Worm (Caenorhabditis elegans) whole organism, L2 larva: ENCODE measurements around the gene col-185.

ENCODE experiments used
- C34F6.9 ChIP-seq: fragments of 150-350 bp; optimal IDR thresholded peaks from 2 replicates; lab custom pipeline; 2014; ENCODE audit warnings: missing biosample characterization, missing genetic modification characterization
- F13H6.1 ChIP-seq: sonication (generic microtip); optimal IDR thresholded peaks from 2 replicates; lab custom pipeline; 2016; ENCODE audit warnings: missing genetic modification characterization, missing compliant biosample characterization
- R02D3.7 ChIP-seq: fragments of 150-350 bp; optimal IDR thresholded peaks from 2 replicates; lab custom pipeline; 2014; ENCODE audit warnings: missing biosample characterization, missing genetic modification characterization
- Y55F3AM.14 ChIP-seq: fragments of 200-800 bp; sonication (Bioruptor generic); optimal IDR thresholded peaks from 2 replicates; lab custom pipeline; 2018; ENCODE audit warnings: mild to moderate bottlenecking, missing genetic modification characterization, missing compliant biosample characterization
- ZK546.5 ChIP-seq: sonication (generic microtip); optimal IDR thresholded peaks from 2 replicates; lab custom pipeline; 2017; ENCODE audit warnings: missing biosample characterization, missing genetic modification characterization
- alr-1 ChIP-seq: fragments of 150-350 bp; optimal IDR thresholded peaks from 2 replicates; lab custom pipeline; 2014; ENCODE audit warnings: missing biosample characterization, missing genetic modification characterization
- ama-1 ChIP-seq: fragments of 150-350 bp; optimal IDR thresholded peaks from 2 replicates; lab custom pipeline; 2018; ENCODE audit warnings: inconsistent platforms
- blmp-1 ChIP-seq: sonication (generic microtip); optimal IDR thresholded peaks from 2 replicates; lab custom pipeline; 2017; ENCODE audit warnings: missing genetic modification characterization, mild to moderate bottlenecking, missing compliant biosample characterization, antibody characterized with exemption, moderate library complexity; ENCODE audit not compliant: insufficient read depth
- ceh-16 ChIP-seq: fragments of 150-350 bp; optimal IDR thresholded peaks from 2 replicates; lab custom pipeline; 2014; ENCODE audit warnings: missing biosample characterization, missing genetic modification characterization
- ceh-82 ChIP-seq: fragments of 150-350 bp; optimal IDR thresholded peaks from 2 replicates; lab custom pipeline; 2014; ENCODE audit warnings: missing biosample characterization, missing genetic modification characterization
- crh-2 ChIP-seq: sonication (generic microtip); optimal IDR thresholded peaks from 2 replicates; lab custom pipeline; 2017; ENCODE audit warnings: missing biosample characterization, missing genetic modification characterization
- egl-27 ChIP-seq: sonication (generic microtip); optimal IDR thresholded peaks from 3 replicates; lab custom pipeline; 2017; ENCODE audit warnings: missing biosample characterization, missing genetic modification reagents, missing genetic modification characterization
- elt-1 ChIP-seq: fragments of 150-350 bp; optimal IDR thresholded peaks from 2 replicates; lab custom pipeline; 2014; ENCODE audit warnings: missing biosample characterization, missing genetic modification characterization
- elt-3 ChIP-seq: sonication (generic microtip); optimal IDR thresholded peaks from 2 replicates; lab custom pipeline; 2017; ENCODE audit warnings: missing biosample characterization, missing genetic modification characterization
- fos-1 ChIP-seq: fragments of 150-350 bp; optimal IDR thresholded peaks from 2 replicates; lab custom pipeline; 2014; ENCODE audit warnings: missing biosample characterization, missing genetic modification characterization
- gmeb-1 ChIP-seq: fragments of 150-350 bp; optimal IDR thresholded peaks from 2 replicates; lab custom pipeline; 2014; ENCODE audit warnings: missing biosample characterization, missing genetic modification characterization
- mdl-1 ChIP-seq, 2 experiments: fragments of 150-350 bp in 1 of 2; sonication (generic microtip) in 1 of 2; optimal IDR thresholded peaks; 2 replicates each; lab custom pipeline; 2017; ENCODE audit warnings: missing biosample characterization in 2 of 2, missing genetic modification characterization in 2 of 2
- nhr-10 ChIP-seq: sonication (generic microtip); optimal IDR thresholded peaks from 2 replicates; lab custom pipeline; 2017; ENCODE audit warnings: missing biosample characterization, missing genetic modification characterization
- nhr-11 ChIP-seq: fragments of 150-350 bp; optimal IDR thresholded peaks from 2 replicates; lab custom pipeline; 2014; ENCODE audit warnings: missing biosample characterization, missing genetic modification characterization
- nhr-129 ChIP-seq: fragments of 150-350 bp; optimal IDR thresholded peaks from 2 replicates; lab custom pipeline; 2014; ENCODE audit warnings: missing biosample characterization, missing genetic modification characterization
- nhr-21 ChIP-seq: fragments of 150-350 bp; optimal IDR thresholded peaks from 2 replicates; lab custom pipeline; 2014; ENCODE audit warnings: missing biosample characterization, missing genetic modification characterization
- nhr-23 ChIP-seq: fragments of 150-350 bp; optimal IDR thresholded peaks from 2 replicates; lab custom pipeline; 2014; ENCODE audit warnings: missing biosample characterization, missing genetic modification reagents, missing genetic modification characterization
- nhr-237 ChIP-seq: fragments of 150-350 bp; optimal IDR thresholded peaks from 2 replicates; lab custom pipeline; 2014; ENCODE audit warnings: missing biosample characterization, missing genetic modification characterization
- nhr-25 ChIP-seq: fragments of 150-350 bp; sonication (generic microtip); optimal IDR thresholded peaks from 3 replicates; lab custom pipeline; 2014; ENCODE audit warnings: missing biosample characterization, missing genetic modification characterization
- nhr-6 ChIP-seq: fragments of 150-350 bp; optimal IDR thresholded peaks from 2 replicates; lab custom pipeline; 2014; ENCODE audit warnings: missing biosample characterization, missing genetic modification characterization
- nhr-77 ChIP-seq: fragments of 150-350 bp; optimal IDR thresholded peaks from 2 replicates; lab custom pipeline; 2014; ENCODE audit warnings: missing biosample characterization, missing genetic modification characterization
- peb-1 ChIP-seq: fragments of 150-350 bp; optimal IDR thresholded peaks from 2 replicates; lab custom pipeline; 2014; ENCODE audit warnings: missing biosample characterization, missing genetic modification characterization
- sem-4 ChIP-seq: fragments of 150-350 bp; optimal IDR thresholded peaks from 2 replicates; lab custom pipeline; 2014; ENCODE audit warnings: missing biosample characterization, missing genetic modification reagents, missing genetic modification characterization
- skn-1 ChIP-seq: sonication (generic microtip); optimal IDR thresholded peaks from 2 replicates; lab custom pipeline; 2017; ENCODE audit warnings: missing biosample characterization, missing genetic modification characterization
- sma-3 ChIP-seq: sonication (generic microtip); optimal IDR thresholded peaks from 2 replicates; lab custom pipeline; 2016; ENCODE audit warnings: missing genetic modification reagents, missing genetic modification characterization, missing compliant biosample characterization
- sma-9 ChIP-seq, 2 experiments: fragments of 150-350 bp in 1 of 2; sonication (generic microtip) in 1 of 2; optimal IDR thresholded peaks; 2 replicates each; lab custom pipeline; 2014 to 2016; ENCODE audit warnings: missing genetic modification characterization in 2 of 2, mild to moderate bottlenecking in 1 of 2, missing biosample characterization in 1 of 2, missing compliant biosample characterization in 1 of 2, missing genetic modification reagents in 1 of 2, moderate library complexity in 1 of 2
- snpc-4 ChIP-seq: fragments of 150-350 bp; optimal IDR thresholded peaks from 2 replicates; lab custom pipeline; 2014; ENCODE audit warnings: missing biosample characterization, missing genetic modification characterization
- unc-39 ChIP-seq: fragments of 150-350 bp; optimal IDR thresholded peaks from 2 replicates; lab custom pipeline; 2014; ENCODE audit warnings: missing biosample characterization, missing genetic modification characterization
- unc-55 ChIP-seq: fragments of 150-350 bp; sonication (generic microtip); optimal IDR thresholded peaks from 3 replicates; lab custom pipeline; 2014; ENCODE audit warnings: missing biosample characterization, missing genetic modification reagents, missing genetic modification characterization
- zag-1 ChIP-seq: fragments of 150-350 bp; optimal IDR thresholded peaks from 2 replicates; lab custom pipeline; 2014; ENCODE audit warnings: missing biosample characterization, missing genetic modification characterization
- ztf-1 ChIP-seq: fragments of 200-800 bp; sonication (Bioruptor generic); conservative IDR thresholded peaks from 2 replicates; pipeline ENCODE4 v1.3.6; 2022; ENCODE audit warnings: missing genetic modification characterization, missing compliant biosample characterization
- ztf-4 ChIP-seq: fragments of 150-350 bp; optimal IDR thresholded peaks from 2 replicates; lab custom pipeline; 2014; ENCODE audit warnings: missing biosample characterization, missing genetic modification characterization

The col-185 gene

ce11 chrX:13510234-13510837 is 561 bp downstream of the col-185 start:
- no peak for TF ChIP-seq unc-55 (GFP tag; lab: Kevin White, UChicago)
- TF ChIP-seq skn-1 = no peak
- TF ChIP-seq Y55F3AM.14 (GFP tag; lab: Kevin White, UChicago) = no peak
- no peak for TF ChIP-seq zag-1 (tag; lab: Kevin White, UChicago)
- TF ChIP-seq nhr-10 (tag; lab: Kevin White, UChicago) = no peak
- TF ChIP-seq alr-1 = no peak
- TF ChIP-seq nhr-129 (tag; lab: Kevin White, UChicago) = no peak
- TF ChIP-seq snpc-4 (tag; lab: Kevin White, UChicago) = no peak
- no peak for TF ChIP-seq C34F6.9 (tag; lab: Kevin White, UChicago)

- TF ChIP-seq nhr-77 (tag; lab: Kevin White, UChicago) = no peak
- TF ChIP-seq Y55F3AM.14 (GFP tag; lab: Kevin White, UChicago) = no peak
- no peak for TF ChIP-seq F13H6.1
- TF ChIP-seq gmeb-1 (tag; lab: Kevin White, UChicago) = no peak
- TF ChIP-seq peb-1 (tag; lab: Kevin White, UChicago) = no peak
- TF ChIP-seq snpc-4 (tag; lab: Kevin White, UChicago) = no peak
- no peak for TF ChIP-seq mdl-1 (tag; optimal IDR thresholded peaks at IDR 0.05; lab: Kevin White, UChicago)
- TF ChIP-seq fos-1 = no peak
- TF ChIP-seq alr-1 = no peak
These were observed 3.7 kb downstream of the col-185 start, which contains the start of gene H06A10.1 for ce11 chrX:13507233-13507632. Gene H06A10.1, plus strand, starts transcription at chrX:13507533.

- TF ChIP-seq snpc-4 (tag; lab: Kevin White, UChicago) (peak; percentile 43), sma-9 (GFP tag; optimal IDR thresholded peaks at IDR 0.05; lab: Kevin White, UChicago) (peak; percentile 5), sma-9 (tag; optimal IDR thresholded peaks at IDR 0.05; lab: Kevin White, UChicago) (no peak), crh-2 (tag; lab: Kevin White, UChicago) (no peak)
These were observed 4.4 kb downstream of the col-185 start for ce11 chrX:13506493-13506892.

- TF ChIP-seq elt-3 (tag; lab: Kevin White, UChicago) = no peak
- no peak for TF ChIP-seq snpc-4 (tag; lab: Kevin White, UChicago)
- no peak for TF ChIP-seq blmp-1 (tag; lab: Kevin White, UChicago)
- no peak for TF ChIP-seq nhr-237 (tag; lab: Kevin White, UChicago)
- TF ChIP-seq nhr-129 (tag; lab: Kevin White, UChicago) = peak; percentile 21
These were observed 4.9 kb downstream of the col-185 start for ce11 chrX:13506043-13506442.

DNA sequence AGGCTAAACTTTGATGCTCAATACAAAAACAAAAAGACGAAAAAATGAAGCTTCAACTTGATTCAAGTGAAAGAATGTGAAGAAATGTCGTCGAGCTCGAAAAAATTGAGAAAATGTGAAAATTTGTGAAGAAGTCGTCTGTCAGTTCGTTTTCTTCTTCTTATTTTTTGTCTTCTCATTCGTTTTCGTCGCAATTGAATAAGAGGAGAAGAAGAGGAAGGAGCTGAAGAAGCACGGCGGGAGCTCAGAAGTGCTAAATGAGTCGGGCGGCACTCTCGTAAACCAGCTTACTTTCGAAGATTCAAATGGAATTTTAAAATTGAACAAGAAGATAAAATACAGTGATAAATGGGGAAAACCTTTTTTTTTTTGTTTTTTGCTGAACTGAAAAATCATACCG is 5.7 kb downstream of the col-185 start:
- no peak for TF ChIP-seq alr-1
- TF ChIP-seq nhr-23 (tag; lab: Kevin White, UChicago) = no peak
- no peak for TF ChIP-seq gmeb-1 (tag; lab: Kevin White, UChicago)
- TF ChIP-seq ZK546.5 = no peak
- no peak for TF ChIP-seq elt-3 (tag; lab: Kevin White, UChicago)
- TF ChIP-seq nhr-6 (tag; lab: Kevin White, UChicago) = no peak
- no peak for TF ChIP-seq sem-4 (tag; lab: Kevin White, UChicago)
- TF ChIP-seq ceh-16 (tag; lab: Kevin White, UChicago) = no peak
- no peak for TF ChIP-seq nhr-11 (tag; lab: Kevin White, UChicago)
- no peak for TF ChIP-seq ceh-82 (tag; lab: Kevin White, UChicago)
- no peak for TF ChIP-seq sma-3 (GFP tag; lab: Kevin White, UChicago)
- no peak for TF ChIP-seq elt-1 (tag; lab: Kevin White, UChicago)
- no peak for TF ChIP-seq egl-27
- TF ChIP-seq nhr-21 (tag; lab: Kevin White, UChicago) = no peak
- TF ChIP-seq R02D3.7 = no peak
- TF ChIP-seq ama-1 = no peak

- TF ChIP-seq Y55F3AM.14 (GFP tag; lab: Kevin White, UChicago) = no peak
- TF ChIP-seq ztf-1 = no peak
- no peak for TF ChIP-seq unc-55 (GFP tag; lab: Kevin White, UChicago)
- no peak for TF ChIP-seq sma-9 (GFP tag; optimal IDR thresholded peaks at IDR 0.05; lab: Kevin White, UChicago)
- no peak for TF ChIP-seq sma-9 (tag; optimal IDR thresholded peaks at IDR 0.05; lab: Kevin White, UChicago)
- no peak for TF ChIP-seq mdl-1 (tag; optimal IDR thresholded peaks at IDR 0.05; lab: Kevin White, UChicago)
- TF ChIP-seq R02D3.7 = no peak
- TF ChIP-seq egl-27 = no peak
- no peak for TF ChIP-seq unc-39 (tag; lab: Kevin White, UChicago)
- TF ChIP-seq alr-1 = no peak
- TF ChIP-seq nhr-25 (tag; lab: Kevin White, UChicago) = no peak
- TF ChIP-seq blmp-1 (tag; lab: Kevin White, UChicago) = no peak
- no peak for TF ChIP-seq nhr-10 (tag; lab: Kevin White, UChicago)
- TF ChIP-seq ztf-4 (tag; lab: Kevin White, UChicago) = no peak
- no peak for TF ChIP-seq peb-1 (tag; lab: Kevin White, UChicago)
- TF ChIP-seq, all 48 proteins: peak for 0
These were observed 7.1 kb downstream of the col-185 start for ce11 chrX:13503839-13504238.
